Worm (Caenorhabditis elegans) whole organism, mixed stage, embryonic: Measurements from ENCODE around the gene F21H7.3.

Experiments
- M03D4.4 ChIP-seq: sonication (generic microtip); optimal IDR thresholded peaks from 2 replicates; lab custom pipeline; 2017; ENCODE audit warnings: mild to moderate bottlenecking, missing genetic modification characterization, missing compliant biosample characterization
- bed-3 ChIP-seq: fragments of 200-800 bp; sonication (Bioruptor generic); optimal IDR thresholded peaks from 3 replicates; lab custom pipeline; 2018; ENCODE audit warnings: mild to moderate bottlenecking, missing genetic modification characterization, moderate library complexity, missing compliant biosample characterization
- blmp-1 ChIP-seq: fragments of 150-350 bp; optimal IDR thresholded peaks from 2 replicates; lab custom pipeline; 2014; ENCODE audit warnings: missing biosample characterization, missing genetic modification characterization
- ceh-39 ChIP-seq: fragments of 150-350 bp; optimal IDR thresholded peaks from 2 replicates; lab custom pipeline; 2014; ENCODE audit warnings: missing biosample characterization, missing genetic modification characterization
- ceh-43 ChIP-seq: fragments of 200-800 bp; sonication (Bioruptor generic); optimal IDR thresholded peaks from 2 replicates; lab custom pipeline; 2018; ENCODE audit warnings: mild to moderate bottlenecking, missing genetic modification characterization, moderate library complexity, missing compliant biosample characterization
- ceh-83 ChIP-seq: fragments of 200-800 bp; sonication (Bioruptor generic); optimal IDR thresholded peaks from 2 replicates; lab custom pipeline; 2018; ENCODE audit warnings: mild to moderate bottlenecking, missing genetic modification characterization, missing compliant biosample characterization
- ces-1 ChIP-seq: fragments of 150-350 bp; optimal IDR thresholded peaks from 2 replicates; lab custom pipeline; 2014; ENCODE audit warnings: missing biosample characterization, missing genetic modification reagents, missing genetic modification characterization
- cnd-1 ChIP-seq: fragments of 200-800 bp; sonication (Bioruptor generic); optimal IDR thresholded peaks from 2 replicates; lab custom pipeline; 2018; ENCODE audit warnings: mild to moderate bottlenecking, missing genetic modification characterization, missing compliant biosample characterization
- elt-3 ChIP-seq: fragments of 150-350 bp; optimal IDR thresholded peaks from 2 replicates; lab custom pipeline; 2014; ENCODE audit warnings: missing biosample characterization, missing genetic modification characterization
- flh-1 ChIP-seq: fragments of 200-800 bp; sonication (Bioruptor generic); optimal IDR thresholded peaks from 2 replicates; lab custom pipeline; 2018; ENCODE audit warnings: mild to moderate bottlenecking, missing genetic modification characterization, moderate library complexity, missing compliant biosample characterization
- ham-2 ChIP-seq: fragments of 200-800 bp; sonication (Bioruptor generic); optimal IDR thresholded peaks from 2 replicates; lab custom pipeline; 2018; ENCODE audit warnings: mild to moderate bottlenecking, missing genetic modification characterization, missing compliant biosample characterization
- hlh-1 ChIP-seq: fragments of 150-350 bp; optimal IDR thresholded peaks from 2 replicates; lab custom pipeline; 2014; ENCODE audit warnings: missing biosample characterization, missing genetic modification reagents, missing genetic modification characterization
- lin-13 ChIP-seq: fragments of 150-350 bp; optimal IDR thresholded peaks from 2 replicates; lab custom pipeline; 2014; ENCODE audit warnings: missing biosample characterization, missing genetic modification characterization
- lin-32 ChIP-seq: fragments of 200-800 bp; sonication (Bioruptor generic); optimal IDR thresholded peaks from 2 replicates; lab custom pipeline; 2018; ENCODE audit warnings: mild to moderate bottlenecking, missing genetic modification characterization, missing compliant biosample characterization
- mep-1 ChIP-seq: fragments of 150-350 bp; optimal IDR thresholded peaks from 2 replicates; lab custom pipeline; 2017; ENCODE audit warnings: missing biosample characterization, missing genetic modification reagents, missing genetic modification characterization, inconsistent platforms
- mls-2 ChIP-seq: sonication (generic microtip); optimal IDR thresholded peaks from 2 replicates; lab custom pipeline; 2016; ENCODE audit warnings: mild to moderate bottlenecking, missing genetic modification characterization, moderate library complexity, missing compliant biosample characterization
- nhr-12 ChIP-seq: fragments of 150-350 bp; optimal IDR thresholded peaks from 2 replicates; lab custom pipeline; 2014; ENCODE audit warnings: missing biosample characterization, missing genetic modification characterization
- nhr-2 ChIP-seq: fragments of 150-350 bp; optimal IDR thresholded peaks from 2 replicates; lab custom pipeline; 2014; ENCODE audit warnings: missing biosample characterization, missing genetic modification characterization
- nhr-237 ChIP-seq: fragments of 150-350 bp; optimal IDR thresholded peaks from 2 replicates; lab custom pipeline; 2014; ENCODE audit warnings: missing biosample characterization, missing genetic modification characterization
- nhr-28 ChIP-seq: fragments of 150-350 bp; optimal IDR thresholded peaks from 2 replicates; lab custom pipeline; 2014; ENCODE audit warnings: missing biosample characterization, missing genetic modification characterization
- nhr-76 ChIP-seq: sonication (generic microtip); optimal IDR thresholded peaks from 2 replicates; lab custom pipeline; 2017; ENCODE audit warnings: missing biosample characterization, missing genetic modification characterization
- pha-4 ChIP-seq: fragments of 150-350 bp; optimal IDR thresholded peaks from 2 replicates; lab custom pipeline; 2018; ENCODE audit warnings: missing biosample characterization, missing genetic modification reagents, missing genetic modification characterization
- sem-2 ChIP-seq: fragments of 200-800 bp; sonication (Bioruptor generic); optimal IDR thresholded peaks from 2 replicates; lab custom pipeline; 2018; ENCODE audit warnings: mild to moderate bottlenecking, missing genetic modification characterization, missing compliant biosample characterization
- snpc-4 ChIP-seq: fragments of 150-350 bp; optimal IDR thresholded peaks from 2 replicates; lab custom pipeline; 2014; ENCODE audit warnings: missing biosample characterization, missing genetic modification characterization
- tbx-8 ChIP-seq: fragments of 200-800 bp; sonication (Bioruptor generic); optimal IDR thresholded peaks from 2 replicates; lab custom pipeline; 2018; ENCODE audit warnings: mild to moderate bottlenecking, missing genetic modification characterization, moderate library complexity, missing compliant biosample characterization
- unc-120 ChIP-seq: sonication (generic microtip); optimal IDR thresholded peaks from 2 replicates; lab custom pipeline; 2017; ENCODE audit warnings: missing genetic modification characterization, missing compliant biosample characterization; ENCODE audit not compliant: poor library complexity, severe bottlenecking
- unc-39 ChIP-seq: fragments of 150-350 bp; optimal IDR thresholded peaks from 2 replicates; lab custom pipeline; 2014; ENCODE audit warnings: missing biosample characterization, missing genetic modification characterization
- unc-62 ChIP-seq: fragments of 150-350 bp; optimal IDR thresholded peaks from 2 replicates; lab custom pipeline; 2014; ENCODE audit warnings: missing biosample characterization, missing genetic modification reagents, missing genetic modification characterization
- zip-8 ChIP-seq: fragments of 150-350 bp; optimal IDR thresholded peaks from 2 replicates; lab custom pipeline; 2014; ENCODE audit warnings: missing biosample characterization, missing genetic modification characterization
- ztf-11 ChIP-seq: fragments of 150-350 bp; optimal IDR thresholded peaks from 2 replicates; lab custom pipeline; 2014; ENCODE audit warnings: missing biosample characterization, missing genetic modification characterization

The F21H7.3 gene

ce11 chrV:16220020-16220419 lies 15.0 kb downstream of the F21H7.3 start:
- TF ChIP-seq sem-2 (GFP tag; lab: Kevin White, UChicago) (no peak), ces-1 (GFP tag; lab: Kevin White, UChicago) (no peak), nhr-2 (tag; lab: Kevin White, UChicago) (no peak), mep-1 (tag; lab: Kevin White, UChicago) (no peak), nhr-12 (tag; lab: Kevin White, UChicago) (no peak), ceh-43 (GFP tag; lab: Kevin White, UChicago) (no peak), nhr-76 (tag; lab: Kevin White, UChicago) (no peak), ceh-39 (tag; lab: Kevin White, UChicago) (no peak), nhr-28 (tag; lab: Kevin White, UChicago) (no peak), snpc-4 (no peak), blmp-1 (tag; lab: Kevin White, UChicago) (no peak), nhr-237 (tag; lab: Kevin White, UChicago) (no peak), ceh-83 (GFP tag; lab: Kevin White, UChicago) (no peak), flh-1 (GFP tag; lab: Kevin White, UChicago) (no peak), M03D4.4 (tag; lab: Kevin White, UChicago) (no peak), unc-120 (tag; lab: Kevin White, UChicago) (no peak), lin-13 (tag; lab: Kevin White, UChicago) (no peak), lin-32 (GFP tag; lab: Kevin White, UChicago) (no peak), mls-2 (tag; lab: Kevin White, UChicago) (no peak)

- TF ChIP-seq snpc-4, result no peak
- no peak for TF ChIP-seq sem-2 (GFP tag; lab: Kevin White, UChicago)
- TF ChIP-seq hlh-1 (tag; lab: Kevin White, UChicago), result no peak
- TF ChIP-seq cnd-1, result no peak
- no peak for TF ChIP-seq mep-1 (tag; lab: Kevin White, UChicago)
- no peak for TF ChIP-seq ham-2 (GFP tag; lab: Kevin White, UChicago)
- no peak for TF ChIP-seq zip-8 (tag; lab: Kevin White, UChicago)
- no peak for TF ChIP-seq unc-39 (tag; lab: Kevin White, UChicago)
- TF ChIP-seq M03D4.4 (tag; lab: Kevin White, UChicago), result no peak
- TF ChIP-seq unc-120 (tag; lab: Kevin White, UChicago), result no peak
- no peak for TF ChIP-seq ces-1 (GFP tag; lab: Kevin White, UChicago)
- TF ChIP-seq nhr-28 (tag; lab: Kevin White, UChicago), result no peak
- no peak for TF ChIP-seq tbx-8
- TF ChIP-seq elt-3 (tag; lab: Kevin White, UChicago), result no peak
- no peak for TF ChIP-seq nhr-237 (tag; lab: Kevin White, UChicago)
- TF ChIP-seq lin-32 (GFP tag; lab: Kevin White, UChicago), result no peak
These were observed 15.9 kb downstream of the F21H7.3 start, which contains the start of gene glc-1 for ce11 chrV:16218972-16219757. Gene glc-1, plus strand, starts transcription at chrV:16219634.

- TF ChIP-seq unc-120 (tag; lab: Kevin White, UChicago), result no peak
- TF ChIP-seq ztf-11 (tag; lab: Kevin White, UChicago), result no peak
- no peak for TF ChIP-seq zip-8 (tag; lab: Kevin White, UChicago)
- TF ChIP-seq ceh-83 (GFP tag; lab: Kevin White, UChicago), result no peak
- TF ChIP-seq mep-1 (tag; lab: Kevin White, UChicago), result no peak
- no peak for TF ChIP-seq M03D4.4 (tag; lab: Kevin White, UChicago)
- no peak for TF ChIP-seq pha-4 (tag; lab: Kevin White, UChicago)
- no peak for TF ChIP-seq ceh-43 (GFP tag; lab: Kevin White, UChicago)
- TF ChIP-seq unc-62, result no peak
- no peak for TF ChIP-seq elt-3 (tag; lab: Kevin White, UChicago)
- TF ChIP-seq bed-3 (GFP tag; lab: Kevin White, UChicago), result no peak
- TF ChIP-seq nhr-12 (tag; lab: Kevin White, UChicago), result no peak
- no peak for TF ChIP-seq snpc-4
- no peak for TF ChIP-seq cnd-1
- no peak for TF ChIP-seq tbx-8
- TF ChIP-seq unc-39 (tag; lab: Kevin White, UChicago), result no peak
- no peak for TF ChIP-seq sem-2 (GFP tag; lab: Kevin White, UChicago)
- no peak for TF ChIP-seq ceh-39 (tag; lab: Kevin White, UChicago)
These were observed 16.5 kb downstream of the F21H7.3 start, which contains the start of gene F11A5.15 for ce11 chrV:16218522-16218921. Gene F11A5.15, minus strand, starts transcription at chrV:16218622.

- TF ChIP-seq ceh-43 (GFP tag; lab: Kevin White, UChicago), result no peak
- TF ChIP-seq nhr-28 (tag; lab: Kevin White, UChicago), result no peak
- no peak for TF ChIP-seq mls-2 (tag; lab: Kevin White, UChicago)
- TF ChIP-seq flh-1 (GFP tag; lab: Kevin White, UChicago), result no peak
- TF ChIP-seq unc-39 (tag; lab: Kevin White, UChicago), result no peak
These were observed 20.5 kb downstream of the F21H7.3 start, which contains the start of gene F11A5.9 for ce11 chrV:16214505-16214904. Gene F11A5.9, plus strand, starts transcription at chrV:16214890.
